Worm (Caenorhabditis elegans) whole organism, L3 larva: ENCODE results near the gene rpl-5.

Experiments
- ama-1 ChIP-seq: fragments of 150-350 bp; optimal IDR thresholded peaks from 2 replicates; lab custom pipeline; 2018
- jun-1 ChIP-seq: fragments of 150-350 bp; optimal IDR thresholded peaks from 2 replicates; lab custom pipeline; 2014; ENCODE audit warnings: missing biosample characterization, missing genetic modification reagents, missing genetic modification characterization

- TF ChIP-seq ama-1 (lab: Kevin White, UChicago) (no peak), jun-1 (tag; lab: Kevin White, UChicago) (no peak)
Observed at ce11 chrII:8566039-8566438, 3.7 kb upstream of the rpl-5 start, which contains the start of gene stc-1.
